Worm (Caenorhabditis elegans) whole organism, late embryonic: Measurements from ENCODE around the gene T22B3.3.

Source experiments
- F13H6.1 ChIP-seq: sonication (generic microtip); optimal IDR thresholded peaks from 2 replicates; lab custom pipeline; 2016; ENCODE audit warnings: missing genetic modification characterization, missing compliant biosample characterization
- K09A11.1 ChIP-seq: sonication (generic microtip); optimal IDR thresholded peaks from 2 replicates; lab custom pipeline; 2017; ENCODE audit warnings: antibody characterized with exemption, mild to moderate bottlenecking, missing genetic modification characterization, missing compliant biosample characterization; ENCODE audit not compliant: insufficient read depth
- ahr-1 ChIP-seq: sonication (generic microtip); optimal IDR thresholded peaks from 2 replicates; lab custom pipeline; 2016; ENCODE audit warnings: missing genetic modification characterization, missing compliant biosample characterization
- ama-1 ChIP-seq: fragments of 150-350 bp; optimal IDR thresholded peaks from 2 replicates; lab custom pipeline; 2014
- ceh-14 ChIP-seq: sonication (generic microtip); optimal IDR thresholded peaks from 2 replicates; lab custom pipeline; 2016; ENCODE audit warnings: missing genotype, missing genetic modification characterization, missing compliant biosample characterization
- ceh-18 ChIP-seq: sonication (generic microtip); optimal IDR thresholded peaks from 2 replicates; lab custom pipeline; 2016; ENCODE audit warnings: missing genetic modification characterization, missing compliant biosample characterization
- ceh-19 ChIP-seq: fragments of 200-800 bp; sonication (Bioruptor generic); optimal IDR thresholded peaks from 2 replicates; lab custom pipeline; 2018; ENCODE audit warnings: mild to moderate bottlenecking, missing genetic modification characterization, missing compliant biosample characterization
- ceh-2 ChIP-seq: sonication (generic microtip); optimal IDR thresholded peaks from 2 replicates; lab custom pipeline; 2016; ENCODE audit warnings: missing genotype, missing genetic modification characterization, missing compliant biosample characterization
- ceh-22 ChIP-seq: sonication (generic microtip); optimal IDR thresholded peaks from 2 replicates; lab custom pipeline; 2017; ENCODE audit warnings: missing biosample characterization, missing genetic modification characterization
- ceh-24 ChIP-seq: sonication (generic microtip); optimal IDR thresholded peaks from 2 replicates; lab custom pipeline; 2016; ENCODE audit warnings: mild to moderate bottlenecking, missing genetic modification characterization, missing compliant biosample characterization
- ceh-30 ChIP-seq: fragments of 150-350 bp; optimal IDR thresholded peaks from 2 replicates; lab custom pipeline; 2014; ENCODE audit warnings: missing biosample characterization, missing genetic modification characterization
- ceh-34 ChIP-seq: sonication (generic microtip); optimal IDR thresholded peaks from 2 replicates; lab custom pipeline; 2016; ENCODE audit warnings: mild to moderate bottlenecking, missing genetic modification characterization, missing compliant biosample characterization
- ceh-9 ChIP-seq: sonication (generic microtip); optimal IDR thresholded peaks from 2 replicates; lab custom pipeline; 2016; ENCODE audit warnings: mild to moderate bottlenecking, missing genetic modification characterization, inconsistent platforms, missing compliant biosample characterization
- dmd-4 ChIP-seq: sonication (generic microtip); optimal IDR thresholded peaks from 2 replicates; lab custom pipeline; 2016; ENCODE audit warnings: borderline replicate concordance, missing genetic modification characterization, missing compliant biosample characterization
- elt-2 ChIP-seq: sonication (generic microtip); optimal IDR thresholded peaks from 2 replicates; lab custom pipeline; 2016; ENCODE audit warnings: missing genetic modification reagents, missing genetic modification characterization, missing compliant biosample characterization
- ets-4 ChIP-seq: sonication (generic microtip); optimal IDR thresholded peaks from 2 replicates; lab custom pipeline; 2016; ENCODE audit warnings: missing genetic modification characterization, missing compliant biosample characterization
- eyg-1 ChIP-seq: sonication (generic microtip); optimal IDR thresholded peaks from 2 replicates; lab custom pipeline; 2016; ENCODE audit warnings: missing genotype, missing genetic modification characterization, missing compliant biosample characterization
- fax-1 ChIP-seq: sonication (generic microtip); optimal IDR thresholded peaks from 2 replicates; lab custom pipeline; 2016; ENCODE audit warnings: missing genotype, missing genetic modification characterization, missing compliant biosample characterization
- fkh-10 ChIP-seq: fragments of 150-350 bp; optimal IDR thresholded peaks from 2 replicates; lab custom pipeline; 2014; ENCODE audit warnings: missing biosample characterization, missing genetic modification reagents, missing genetic modification characterization
- fkh-6 ChIP-seq: sonication (generic microtip); optimal IDR thresholded peaks from 2 replicates; lab custom pipeline; 2016; ENCODE audit warnings: missing genetic modification characterization, missing compliant biosample characterization
- gmeb-2 ChIP-seq: sonication (generic microtip); optimal IDR thresholded peaks from 2 replicates; lab custom pipeline; 2016; ENCODE audit warnings: missing genetic modification characterization, inconsistent platforms, missing compliant biosample characterization
- hlh-13 ChIP-seq: fragments of 200-800 bp; sonication (Bioruptor generic); optimal IDR thresholded peaks from 2 replicates; lab custom pipeline; 2018; ENCODE audit warnings: mild to moderate bottlenecking, missing genetic modification characterization, missing compliant biosample characterization
- hlh-6 ChIP-seq: sonication (generic microtip); optimal IDR thresholded peaks from 2 replicates; lab custom pipeline; 2016; ENCODE audit warnings: missing genotype, missing genetic modification characterization, missing compliant biosample characterization
- hlh-8 ChIP-seq: sonication (generic microtip); optimal IDR thresholded peaks from 2 replicates; lab custom pipeline; 2016; ENCODE audit warnings: missing genotype, missing genetic modification characterization, missing compliant biosample characterization
- lim-6 ChIP-seq: sonication (generic microtip); optimal IDR thresholded peaks from 2 replicates; lab custom pipeline; 2016; ENCODE audit warnings: missing genetic modification characterization, missing compliant biosample characterization
- npax-4 ChIP-seq: sonication (generic microtip); optimal IDR thresholded peaks from 2 replicates; lab custom pipeline; 2016; ENCODE audit warnings: missing genetic modification characterization, missing compliant biosample characterization
- pat-9 ChIP-seq: fragments of 200-800 bp; sonication (Bioruptor generic); optimal IDR thresholded peaks from 2 replicates; lab custom pipeline; 2018; ENCODE audit warnings: mild to moderate bottlenecking, missing genetic modification characterization, moderate library complexity, missing compliant biosample characterization
- pqm-1 ChIP-seq: sonication (generic microtip); optimal IDR thresholded peaks from 2 replicates; lab custom pipeline; 2016; ENCODE audit warnings: missing genetic modification characterization, missing compliant biosample characterization
- pros-1 ChIP-seq: fragments of 150-350 bp; optimal IDR thresholded peaks from 2 replicates; lab custom pipeline; 2014; ENCODE audit warnings: missing biosample characterization, missing genetic modification reagents, missing genetic modification characterization
- sdc-2 ChIP-seq: sonication (generic microtip); optimal IDR thresholded peaks from 2 replicates; lab custom pipeline; 2016; ENCODE audit warnings: missing genotype, missing genetic modification characterization, missing compliant biosample characterization
- sox-2 ChIP-seq: fragments of 200-800 bp; sonication (Bioruptor generic); IDR thresholded peaks from 2 replicates; pipeline ENCODE4 v1.3.6; 2022; ENCODE audit warnings: missing genetic modification reagents, missing genetic modification characterization, missing compliant biosample characterization
- tbx-2 ChIP-seq: sonication (generic microtip); optimal IDR thresholded peaks from 2 replicates; lab custom pipeline; 2016; ENCODE audit warnings: missing genetic modification characterization, missing compliant biosample characterization
- tbx-7 ChIP-seq: sonication (generic microtip); optimal IDR thresholded peaks from 2 replicates; lab custom pipeline; 2016; ENCODE audit warnings: missing genotype, missing genetic modification characterization, missing compliant biosample characterization
- unc-3 ChIP-seq, 2 experiments: fragments of 200-800 bp in 1 of 2; sonication (Bioruptor generic) in 1 of 2; sonication (generic microtip) in 1 of 2; conservative IDR thresholded peaks in 1 of 2; optimal IDR thresholded peaks in 1 of 2; 2 replicates each; pipeline versions ENCODE4 v1.3.6 to Lab custom; 2016 to 2022; ENCODE audit warnings: missing compliant biosample characterization in 2 of 2, missing genetic modification characterization in 2 of 2, missing genetic modification reagents in 1 of 2
- unc-42 ChIP-seq: sonication (generic microtip); optimal IDR thresholded peaks from 2 replicates; lab custom pipeline; 2016; ENCODE audit warnings: missing genotype, missing genetic modification characterization, missing compliant biosample characterization
- unc-86 ChIP-seq: sonication (generic microtip); optimal IDR thresholded peaks from 2 replicates; lab custom pipeline; 2016; ENCODE audit warnings: missing genetic modification characterization, missing compliant biosample characterization
- zip-5 ChIP-seq: sonication (generic microtip); optimal IDR thresholded peaks from 2 replicates; lab custom pipeline; 2016; ENCODE audit warnings: missing genetic modification characterization, missing compliant biosample characterization

Gene T22B3.3

DNA sequence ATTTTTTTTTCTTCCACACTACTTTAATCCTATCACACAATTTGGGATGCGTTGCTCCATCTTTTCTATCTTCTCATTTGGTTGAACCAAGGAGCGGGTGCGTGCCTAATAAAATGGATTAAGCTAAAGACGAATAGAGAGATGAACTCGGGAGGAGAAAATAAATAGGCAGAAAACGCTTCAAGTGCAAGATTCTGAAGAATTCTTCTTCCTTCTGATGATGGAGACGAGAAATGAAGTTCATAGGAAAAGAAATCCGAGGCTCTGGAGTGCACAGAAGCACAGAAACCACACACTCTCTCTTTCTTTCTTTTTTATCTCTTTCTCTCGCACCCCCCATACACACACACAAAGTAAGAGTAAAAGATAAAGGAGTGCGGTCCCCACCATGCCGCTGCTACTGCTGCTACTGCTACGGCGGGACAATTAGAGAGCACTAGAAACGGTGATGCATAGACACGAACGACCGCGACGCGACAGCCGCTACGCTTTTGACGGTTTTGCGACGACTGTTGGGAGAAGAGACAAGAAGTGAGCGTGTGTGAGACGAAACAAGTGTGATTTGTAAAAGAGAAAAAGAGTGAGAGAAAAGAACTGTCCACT lies 11.4 kb downstream of the T22B3.3 start (continued):
- TF ChIP-seq npax-4 (tag; lab: Kevin White, UChicago): no peak
- no peak for TF ChIP-seq fkh-6
- TF ChIP-seq ceh-14 (tag; lab: Kevin White, UChicago): peak; percentile 6
- no peak for TF ChIP-seq lim-6 (tag; lab: Kevin White, UChicago)
- TF ChIP-seq ceh-9: no peak
- TF ChIP-seq hlh-6 (tag; lab: Kevin White, UChicago): peak; percentile 24
- TF ChIP-seq pros-1 (tag; lab: Kevin White, UChicago): no peak
- no peak for TF ChIP-seq zip-5
- TF ChIP-seq pat-9 (tag; lab: Kevin White, UChicago): no peak
- no peak for TF ChIP-seq fax-1 (tag; lab: Kevin White, UChicago)
- peak; percentile 98 for TF ChIP-seq unc-42
- TF ChIP-seq ceh-24: no peak
- TF ChIP-seq ceh-19 (GFP tag; lab: Kevin White, UChicago): peak; percentile 73
- TF ChIP-seq ets-4 (tag; lab: Kevin White, UChicago): no peak
- no peak for TF ChIP-seq fkh-10
- TF ChIP-seq unc-3 (GFP tag; conservative IDR thresholded peaks at IDR 0.05; lab: Robert Waterston, UW): no peak
- TF ChIP-seq unc-3 (tag; optimal IDR thresholded peaks at IDR 0.05; lab: Kevin White, UChicago): no peak

DNA sequence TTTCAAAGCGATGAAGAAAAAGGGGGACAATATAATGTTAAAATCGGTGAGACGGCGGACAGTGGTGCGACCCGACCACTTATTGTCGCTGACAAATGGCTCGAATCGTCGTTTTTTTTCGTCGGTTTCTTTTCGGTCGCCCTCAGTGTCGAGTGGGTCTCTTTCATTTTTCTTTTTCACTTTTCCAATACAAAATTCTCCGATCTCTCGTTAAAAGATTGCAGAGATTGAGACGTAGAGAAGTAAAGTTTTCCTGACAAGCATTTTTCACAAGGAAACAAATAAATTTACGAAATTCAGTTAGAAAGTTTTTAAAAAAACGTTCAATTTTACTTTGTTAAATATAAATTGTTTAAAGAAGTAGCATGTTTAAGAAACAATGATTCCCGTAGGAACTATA lies 12.1 kb downstream of the T22B3.3 start:
- TF ChIP-seq ahr-1 (no peak), gmeb-2 (no peak), ceh-18 (tag; lab: Kevin White, UChicago) (no peak), dmd-4 (tag; lab: Kevin White, UChicago) (no peak), pros-1 (tag; lab: Kevin White, UChicago) (no peak), hlh-8 (tag; lab: Kevin White, UChicago) (no peak), ama-1 (lab: Kevin White, UChicago) (no peak), tbx-7 (tag; lab: Kevin White, UChicago) (no peak), ceh-14 (tag; lab: Kevin White, UChicago) (no peak), ceh-22 (tag; lab: Kevin White, UChicago) (no peak), pqm-1 (no peak), ceh-30 (tag; lab: Kevin White, UChicago) (no peak), sox-2 (GFP tag; lab: Robert Waterston, UW) (no peak), unc-3 (GFP tag; conservative IDR thresholded peaks at IDR 0.05; lab: Robert Waterston, UW) (no peak), unc-3 (tag; optimal IDR thresholded peaks at IDR 0.05; lab: Kevin White, UChicago) (no peak), ceh-19 (GFP tag; lab: Kevin White, UChicago) (no peak), F13H6.1 (no peak)

DNA sequence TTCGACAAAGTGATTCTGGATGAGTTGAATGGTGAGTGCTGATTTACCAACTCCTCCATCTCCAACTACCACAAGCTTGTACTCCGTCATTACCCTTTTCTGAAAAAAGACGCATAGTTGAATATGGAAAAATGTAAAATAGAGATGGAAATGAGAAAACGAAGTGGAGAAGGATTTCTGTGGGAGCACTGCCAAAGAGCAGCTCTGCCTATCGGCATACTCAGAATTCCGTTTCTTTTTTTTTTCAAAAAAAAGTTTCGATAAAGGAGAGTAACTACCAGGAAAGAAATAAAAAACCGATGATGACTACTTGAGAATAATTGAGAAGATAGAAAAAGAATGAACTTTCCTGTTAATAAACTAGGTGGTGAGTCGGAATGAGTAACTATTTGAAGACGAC lies 12.6 kb downstream of the T22B3.3 start, which contains the start of gene let-60:
Gene let-60 (minus strand): TSS at position 101 of the 400 bp plus-strand sequence.
- no peak for TF ChIP-seq ceh-30 (tag; lab: Kevin White, UChicago)
- no peak for TF ChIP-seq fkh-10
- no peak for TF ChIP-seq unc-42
- no peak for TF ChIP-seq npax-4 (tag; lab: Kevin White, UChicago)
- TF ChIP-seq hlh-6 (tag; lab: Kevin White, UChicago): no peak
- no peak for TF ChIP-seq hlh-13 (GFP tag; lab: Kevin White, UChicago)
- no peak for TF ChIP-seq unc-86 (tag; lab: Kevin White, UChicago)
- TF ChIP-seq ceh-34 (tag; lab: Kevin White, UChicago): no peak
- TF ChIP-seq sdc-2 (tag; lab: Kevin White, UChicago): no peak
- TF ChIP-seq tbx-2 (tag; lab: Kevin White, UChicago): no peak
- no peak for TF ChIP-seq elt-2 (tag; lab: Kevin White, UChicago)
- TF ChIP-seq gmeb-2: no peak
- TF ChIP-seq fax-1 (tag; lab: Kevin White, UChicago): no peak
- no peak for TF ChIP-seq ceh-14 (tag; lab: Kevin White, UChicago)
- TF ChIP-seq ceh-2: no peak
- TF ChIP-seq eyg-1 (tag; lab: Kevin White, UChicago): no peak
- TF ChIP-seq ceh-18 (tag; lab: Kevin White, UChicago): no peak
- TF ChIP-seq K09A11.1 (tag; lab: Kevin White, UChicago): no peak
